Fruit fly (Drosophila melanogaster): ENCODE results near the gene Atg3.

The Atg3 gene

DNA sequence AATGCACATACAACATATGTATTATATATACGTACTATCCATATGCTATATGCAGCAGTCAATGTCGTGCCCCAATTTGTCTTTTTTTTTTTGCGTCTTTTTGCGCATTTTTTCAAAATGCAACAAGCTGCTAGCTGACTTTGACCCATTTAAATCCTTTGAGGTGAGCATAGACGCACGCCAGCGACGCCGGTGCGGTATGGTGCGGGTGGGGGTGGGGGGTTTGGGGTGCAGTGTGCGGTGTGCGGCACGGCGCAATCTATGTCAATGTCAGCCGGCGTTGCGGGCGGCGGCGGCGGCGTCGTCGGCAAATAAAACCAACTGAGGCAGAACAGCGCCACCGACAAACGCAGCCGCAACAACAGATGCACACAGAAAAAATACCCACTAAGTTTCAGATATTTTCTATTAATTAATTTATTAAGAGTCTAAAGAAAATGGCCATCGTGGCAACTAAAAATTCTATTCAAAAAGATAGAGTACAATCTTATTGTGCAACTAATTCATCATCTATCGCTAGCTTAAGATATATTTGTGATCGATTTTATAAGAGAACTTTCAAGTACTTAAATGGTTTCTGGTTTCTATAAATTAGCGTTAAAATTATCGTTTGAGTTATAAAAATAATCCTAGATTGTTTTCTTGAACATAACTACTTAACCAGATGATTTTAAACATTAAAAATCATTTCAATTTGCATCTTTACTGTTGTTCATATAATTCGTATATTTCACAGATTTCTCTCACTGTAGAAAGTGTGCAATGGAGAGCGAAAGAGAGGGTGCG is 46.8 kb downstream of the Atg3 start (continued):
- peak; percentile 12 for TF ChIP-seq nau (GFP tag; optimal IDR thresholded peaks at IDR 0.05)
- TF ChIP-seq CG7357 (GFP tag; IDR thresholded peaks at IDR 0.05): no peak
- TF ChIP-seq Hsf (GFP tag; optimal IDR thresholded peaks at IDR 0.05): no peak
- TF ChIP-seq CG8765 (GFP tag; IDR thresholded peaks at IDR 0.05): no peak
- peak; percentile 72 for TF ChIP-seq Sox100B (GFP tag; optimal IDR thresholded peaks at IDR 0.05)
- peak; percentile 33 for TF ChIP-seq CG30403 (GFP tag; optimal IDR thresholded peaks at IDR 0.05)
- TF ChIP-seq Abd-B (GFP tag; optimal IDR thresholded peaks at IDR 0.05): peak; percentile 8
- peak; percentile 77 for TF ChIP-seq sens (GFP tag)
- peak; percentile 11 for TF ChIP-seq tio (GFP tag; optimal IDR thresholded peaks at IDR 0.05)
- TF ChIP-seq CoRest (tag; optimal IDR thresholded peaks at IDR 0.05): peak; percentile 46
- TF ChIP-seq dmrt99B (tag; optimal IDR thresholded peaks at IDR 0.05): peak; percentile 71
- no peak for TF ChIP-seq Med (GFP tag)
- peak; percentile 15 for TF ChIP-seq CG1529 (GFP tag; optimal IDR thresholded peaks at IDR 0.05)
- TF ChIP-seq grau (tag; optimal IDR thresholded peaks at IDR 0.05): peak; percentile 18
- TF ChIP-seq phol (tag; optimal IDR thresholded peaks at IDR 0.05): peak; percentile 69
- no peak for TF ChIP-seq CG6683 (GFP tag; optimal IDR thresholded peaks at IDR 0.05)
- no peak for TF ChIP-seq CG17912 (GFP tag; optimal IDR thresholded peaks at IDR 0.05)
- TF ChIP-seq CG7839 (tag; optimal IDR thresholded peaks at IDR 0.05): peak; percentile 50
- TF ChIP-seq vvl (GFP tag; IDR thresholded peaks at IDR 0.05): peak; percentile 21; the same call in 1 of the 2 replicates
- TF ChIP-seq BEAF-32 (GFP tag; optimal IDR thresholded peaks at IDR 0.05): no peak
- TF ChIP-seq CG10209 (GFP tag; optimal IDR thresholded peaks at IDR 0.05): peak; percentile 15
- TF ChIP-seq hkb (optimal IDR thresholded peaks at IDR 0.05): no peak
- TF ChIP-seq hkb (GFP tag; IDR thresholded peaks at IDR 0.05): peak; percentile 10; the same call in 1 of the 2 replicates
- peak; percentile 74 for TF ChIP-seq CG17361 (GFP tag; IDR thresholded peaks at IDR 0.05)
- no peak for TF ChIP-seq MTF-1 (GFP tag; optimal IDR thresholded peaks at IDR 0.05; ENCODE audit: borderline replicate concordance)
- TF ChIP-seq CG10267 (tag; optimal IDR thresholded peaks at IDR 0.05): peak; percentile 21
- TF ChIP-seq CG11093 (GFP tag; IDR thresholded peaks at IDR 0.05): 0 out of 3 replicates have a peak, but pooled peaks have one; percentile 17
- TF ChIP-seq lola (GFP tag; optimal IDR thresholded peaks at IDR 0.05): peak in 1 of 3 experiments; percentile 11
- no peak for TF ChIP-seq Gug (GFP tag; IDR thresholded peaks at IDR 0.05)
- TF ChIP-seq CG9437 (GFP tag; optimal IDR thresholded peaks at IDR 0.05): peak; percentile 14
- peak in 1 of 2 experiments; percentile 72 for TF ChIP-seq Hr51 (GFP tag; optimal IDR thresholded peaks at IDR 0.05)
- peak; percentile 54 for TF ChIP-seq CG2712 (tag; optimal IDR thresholded peaks at IDR 0.05)
- peak; percentile 29; the same call in 1 of the 2 replicates for TF ChIP-seq Ptx1 (GFP tag; IDR thresholded peaks at IDR 0.05)
- TF ChIP-seq Atf6 (GFP tag; IDR thresholded peaks at IDR 0.05): no peak
- peak; percentile 30 for TF ChIP-seq org-1 (GFP tag; optimal IDR thresholded peaks at IDR 0.05)
- peak; percentile 10 for TF ChIP-seq CG3407 (GFP tag; optimal IDR thresholded peaks at IDR 0.05)
- peak; percentile 24 for TF ChIP-seq gcm (GFP tag; optimal IDR thresholded peaks at IDR 0.05)
- TF ChIP-seq chif (GFP tag; optimal IDR thresholded peaks at IDR 0.05): peak in 1 of 2 experiments; percentile 12
- no peak for TF ChIP-seq sob (GFP tag; IDR thresholded peaks at IDR 0.05)
- peak; percentile 58 for TF ChIP-seq CG2678 (tag; optimal IDR thresholded peaks at IDR 0.05)
- TF ChIP-seq CG13424 (tag; optimal IDR thresholded peaks at IDR 0.05): peak; percentile 50
- peak; percentile 29 for TF ChIP-seq CG8388 (GFP tag; optimal IDR thresholded peaks at IDR 0.05)
- no peak for TF ChIP-seq z (GFP tag; IDR thresholded peaks at IDR 0.05)
- peak; percentile 13 for TF ChIP-seq ewg (GFP tag; optimal IDR thresholded peaks at IDR 0.05)
- no peak for TF ChIP-seq CG17612 (GFP tag; IDR thresholded peaks at IDR 0.05)
- TF ChIP-seq CG7556 (GFP tag; optimal IDR thresholded peaks at IDR 0.05): peak; percentile 61
- TF ChIP-seq CG6689 (GFP tag; IDR thresholded peaks at IDR 0.05): peak; percentile 13; the same call in 1 of the 2 replicates
- peak; percentile 24 for TF ChIP-seq salm (tag; optimal IDR thresholded peaks at IDR 0.05)

All from whole organism, embryonic.